Worm (Caenorhabditis elegans): Measurements from ENCODE around the gene lmd-5.

The lmd-5 gene

ce11 chrV:7103247-7103646, 20.2 kb upstream of the lmd-5 start, which contains the start of gene odr-2:
Gene odr-2 (plus strand): TSS chrV:7103547.
- TF ChIP-seq unc-130 (tag; optimal IDR thresholded peaks at IDR 0.05) (no peak), unc-62 (GFP tag; optimal IDR thresholded peaks at IDR 0.05) (no peak), mdl-1 (tag; optimal IDR thresholded peaks at IDR 0.05) (no peak), lir-3 (tag; optimal IDR thresholded peaks at IDR 0.05; ENCODE audit: poor library complexity) (no peak), aha-1 (tag; optimal IDR thresholded peaks at IDR 0.05) (no peak), sox-4 (tag; optimal IDR thresholded peaks at IDR 0.05) (no peak), hlh-4 (tag; optimal IDR thresholded peaks at IDR 0.05) (no peak), C16A3.4 (tag; optimal IDR thresholded peaks at IDR 0.05) (no peak), nhr-77 (tag; optimal IDR thresholded peaks at IDR 0.05) (no peak), elt-3 (tag; optimal IDR thresholded peaks at IDR 0.05) (no peak), fkh-8 (tag; optimal IDR thresholded peaks at IDR 0.05) (no peak), ceh-8 (GFP tag; optimal IDR thresholded peaks at IDR 0.05) (no peak)

- TF ChIP-seq lin-14 (GFP tag; optimal IDR thresholded peaks at IDR 0.05) (peak; percentile 44), ztf-4 (tag; optimal IDR thresholded peaks at IDR 0.05) (no peak), fkh-10 (GFP tag; optimal IDR thresholded peaks at IDR 0.05) (peak; percentile 60), sptf-1 (tag; optimal IDR thresholded peaks at IDR 0.05) (no peak)
These were observed 16.8 kb upstream of the lmd-5 start for ce11 chrV:7106499-7107152.

- TF ChIP-seq C04F5.9 (tag; optimal IDR thresholded peaks at IDR 0.05) (no peak), jun-1 (tag; optimal IDR thresholded peaks at IDR 0.05) (no peak), mdl-1 (tag; optimal IDR thresholded peaks at IDR 0.05) (no peak), efl-3 (GFP tag; optimal IDR thresholded peaks at IDR 0.05) (no peak), ceh-8 (GFP tag; optimal IDR thresholded peaks at IDR 0.05) (no peak), fkh-10 (GFP tag; optimal IDR thresholded peaks at IDR 0.05) (peak; percentile 55), nhr-84 (tag; optimal IDR thresholded peaks at IDR 0.05) (no peak), nhr-76 (tag; optimal IDR thresholded peaks at IDR 0.05) (no peak), lin-14 (GFP tag; optimal IDR thresholded peaks at IDR 0.05) (peak; percentile 26), hlh-17 (GFP tag; optimal IDR thresholded peaks at IDR 0.05; ENCODE audit: borderline replicate concordance) (no peak), F16B12.6 (tag; optimal IDR thresholded peaks at IDR 0.05) (no peak)
These were observed 13.1 kb upstream of the lmd-5 start for ce11 chrV:7110370-7110769.

DNA sequence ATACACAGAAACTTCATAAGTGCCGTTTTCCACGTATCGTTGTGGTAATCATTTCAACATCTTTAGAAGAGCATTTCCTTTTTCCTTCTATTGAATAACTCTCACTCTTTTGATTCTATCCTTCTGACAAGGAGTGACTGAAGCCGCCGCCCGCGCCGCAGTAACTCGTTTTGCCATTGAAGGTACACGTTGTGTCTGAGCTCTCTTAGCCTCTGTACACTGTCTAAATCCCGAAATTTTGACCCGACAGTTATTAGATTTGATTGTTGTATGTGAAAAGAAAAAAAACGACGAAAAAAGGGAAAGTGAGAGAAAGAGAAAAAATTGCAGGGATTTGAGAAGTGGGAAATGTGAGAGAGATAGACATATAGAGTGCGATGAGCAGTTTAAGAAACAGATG, 12.2 kb upstream of the lmd-5 start:
- TF ChIP-seq blmp-1 (tag; optimal IDR thresholded peaks at IDR 0.05) (peak; percentile 22), efl-3 (GFP tag; optimal IDR thresholded peaks at IDR 0.05) (no peak), mab-9 (GFP tag; IDR thresholded peaks at IDR 0.05) (no peak), ceh-82 (tag; optimal IDR thresholded peaks at IDR 0.05) (no peak), C16A3.4 (tag; optimal IDR thresholded peaks at IDR 0.05) (no peak), unc-130 (tag; optimal IDR thresholded peaks at IDR 0.05) (no peak), nhr-28 (tag; optimal IDR thresholded peaks at IDR 0.05) (no peak), hpl-2 (GFP tag; optimal IDR thresholded peaks at IDR 0.05) (no peak), irx-1 (tag; optimal IDR thresholded peaks at IDR 0.05) (peak; percentile 12), lin-14 (GFP tag; optimal IDR thresholded peaks at IDR 0.05) (peak; percentile 79), nhr-71 (tag; optimal IDR thresholded peaks at IDR 0.05) (peak; percentile 28), ces-1 (GFP tag; optimal IDR thresholded peaks at IDR 0.05) (peak; percentile 63), fkh-10 (GFP tag; optimal IDR thresholded peaks at IDR 0.05) (peak; percentile 89), lsy-2 (tag; optimal IDR thresholded peaks at IDR 0.05) (peak in 1 of 2 experiments; percentile 23)

DNA sequence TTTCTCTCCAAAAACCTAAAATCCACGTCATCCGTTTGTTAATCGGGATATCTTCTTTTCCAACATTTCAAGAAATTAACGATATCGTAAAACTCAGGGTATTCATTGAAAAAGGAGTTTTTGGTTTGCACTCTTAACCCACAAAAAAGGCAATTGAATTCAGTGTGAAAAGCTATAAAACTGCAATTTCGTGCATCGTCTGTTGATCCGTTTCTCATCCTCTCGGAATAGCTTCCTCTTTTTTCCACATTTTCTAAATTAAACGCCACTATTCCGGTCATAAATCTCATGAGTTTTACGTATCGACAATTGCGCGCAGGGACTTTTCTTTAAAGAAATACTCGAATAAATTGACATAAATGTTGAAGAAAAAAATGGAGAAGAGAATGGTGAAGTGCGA, 11.2 kb upstream of the lmd-5 start:
- peak; percentile 84 for TF ChIP-seq ceh-63 (GFP tag; optimal IDR thresholded peaks at IDR 0.05)
- TF ChIP-seq nhr-28 (tag; optimal IDR thresholded peaks at IDR 0.05) = no peak

Data from whole organism, L1 larva.